Fruit fly (Drosophila melanogaster): Measurements from ENCODE around the gene SrpRbeta.

The SrpRbeta gene

dm6 chr3L:8767876-8768275 lies 47.9 kb upstream of the SrpRbeta start (continued):
- peak; percentile 68 for TF ChIP-seq Eip75B (GFP tag; optimal IDR thresholded peaks at IDR 0.05)
- TF ChIP-seq CG34406 (GFP tag; optimal IDR thresholded peaks at IDR 0.05), result peak; percentile 65
- TF ChIP-seq Hr4 (GFP tag; optimal IDR thresholded peaks at IDR 0.05), result peak; percentile 77
- TF ChIP-seq CG15336 (GFP tag; IDR thresholded peaks at IDR 0.05), result peak; percentile 62
- TF ChIP-seq Met (GFP tag; optimal IDR thresholded peaks at IDR 0.05), result peak; percentile 69
- peak; percentile 73 for TF ChIP-seq Sox15 (GFP tag; optimal IDR thresholded peaks at IDR 0.05)
- peak; percentile 76 for TF ChIP-seq pdm3 (GFP tag; optimal IDR thresholded peaks at IDR 0.05)
- TF ChIP-seq CG10631 (GFP tag; optimal IDR thresholded peaks at IDR 0.05), result peak; percentile 66

dm6 chr3L:8765969-8766538 lies 46.0 kb upstream of the SrpRbeta start:
- peak; percentile 95 for TF ChIP-seq CG4318 (GFP tag; optimal IDR thresholded peaks at IDR 0.05)
- TF ChIP-seq CG3032 (tag; optimal IDR thresholded peaks at IDR 0.05), result peak; percentile 99
- peak; percentile 72 for TF ChIP-seq fkh (GFP tag; optimal IDR thresholded peaks at IDR 0.05)
- TF ChIP-seq spab (GFP tag; optimal IDR thresholded peaks at IDR 0.05), result peak; percentile 94
- peak; percentile 96 for TF ChIP-seq CG6276 (GFP tag; optimal IDR thresholded peaks at IDR 0.05)
- peak; percentile 96 for TF ChIP-seq CG6854 (GFP tag; optimal IDR thresholded peaks at IDR 0.05)
- TF ChIP-seq Gug (GFP tag; IDR thresholded peaks at IDR 0.05), result peak; percentile 97
- peak; percentile 99 for TF ChIP-seq cyc (GFP tag; optimal IDR thresholded peaks at IDR 0.05)
- TF ChIP-seq Lpt (GFP tag; optimal IDR thresholded peaks at IDR 0.05), result peak; percentile 87
- peak; percentile 90 for TF ChIP-seq Eip93F (GFP tag; optimal IDR thresholded peaks at IDR 0.05)
- peak; percentile 98 for TF ChIP-seq CG6792 (GFP tag; optimal IDR thresholded peaks at IDR 0.05)
- peak; percentile 95 for TF ChIP-seq CG11294 (GFP tag; IDR thresholded peaks at IDR 0.05)
- TF ChIP-seq Eip75B (GFP tag; optimal IDR thresholded peaks at IDR 0.05), result peak; percentile 97
- peak; percentile 97 for TF ChIP-seq pdm3 (GFP tag; optimal IDR thresholded peaks at IDR 0.05)
- TF ChIP-seq CG34406 (GFP tag; optimal IDR thresholded peaks at IDR 0.05), result peak; percentile 98
- peak; percentile 80 for TF ChIP-seq CG9139 (GFP tag; optimal IDR thresholded peaks at IDR 0.05)
- peak; percentile 55 for TF ChIP-seq dsx (GFP tag; optimal IDR thresholded peaks at IDR 0.05; ENCODE audit: poor library complexity, severe bottlenecking)
- TF ChIP-seq achi (GFP tag; optimal IDR thresholded peaks at IDR 0.05), result peak; percentile 96
- TF ChIP-seq dac (GFP tag; optimal IDR thresholded peaks at IDR 0.05), result peak; percentile 96
- peak; percentile 98 for TF ChIP-seq topi (GFP tag; optimal IDR thresholded peaks at IDR 0.05)
- peak; percentile 98 for TF ChIP-seq CG8632 (GFP tag; optimal IDR thresholded peaks at IDR 0.05)
- TF ChIP-seq CG7368 (GFP tag; optimal IDR thresholded peaks at IDR 0.05), result peak; percentile 97
- TF ChIP-seq Met (GFP tag; optimal IDR thresholded peaks at IDR 0.05), result peak; percentile 99
- peak; percentile 99 for TF ChIP-seq acj6 (GFP tag; optimal IDR thresholded peaks at IDR 0.05)
- peak; percentile 99 for TF ChIP-seq svp (GFP tag)
- TF ChIP-seq Ets21C (GFP tag; optimal IDR thresholded peaks at IDR 0.05), result peak; percentile 98
- TF ChIP-seq CG8119 (GFP tag; IDR thresholded peaks at IDR 0.05), result peak; percentile 95
- peak; percentile 99 for TF ChIP-seq lz (GFP tag; optimal IDR thresholded peaks at IDR 0.05)
- TF ChIP-seq CG32006 (GFP tag; optimal IDR thresholded peaks at IDR 0.05), result peak; percentile 97
- TF ChIP-seq CG10669 (GFP tag; optimal IDR thresholded peaks at IDR 0.05), result peak; percentile 93
- peak; percentile 98 for TF ChIP-seq CG10631 (GFP tag; optimal IDR thresholded peaks at IDR 0.05)
- peak; percentile 99 for TF ChIP-seq fd59A (GFP tag; optimal IDR thresholded peaks at IDR 0.05)
- TF ChIP-seq Eip78C (GFP tag), result peak; percentile 99
- peak; percentile 96 for TF ChIP-seq eg (GFP tag; IDR thresholded peaks at IDR 0.05)
- peak; percentile 99 for TF ChIP-seq Smox (GFP tag; optimal IDR thresholded peaks at IDR 0.05)
- peak; percentile 98 for TF ChIP-seq Sox102F (GFP tag; optimal IDR thresholded peaks at IDR 0.05)
- peak; percentile 99 for TF ChIP-seq Sox14 (GFP tag; optimal IDR thresholded peaks at IDR 0.05)
- peak; percentile 99 for TF ChIP-seq Hr39 (GFP tag; optimal IDR thresholded peaks at IDR 0.05)
- peak; percentile 99 for TF ChIP-seq OdsH (GFP tag; optimal IDR thresholded peaks at IDR 0.05)
- TF ChIP-seq Ets96B (tag; optimal IDR thresholded peaks at IDR 0.05), result peak; percentile 95
- TF ChIP-seq CG8319 (GFP tag; optimal IDR thresholded peaks at IDR 0.05), result peak; percentile 94
- TF ChIP-seq fd85E (GFP tag; optimal IDR thresholded peaks at IDR 0.05), result peak; percentile 95
- peak; percentile 88 for TF ChIP-seq CG16779 (tag; optimal IDR thresholded peaks at IDR 0.05)
- TF ChIP-seq Sox15 (GFP tag; optimal IDR thresholded peaks at IDR 0.05), result peak; percentile 99
- TF ChIP-seq CG6808 (GFP tag; optimal IDR thresholded peaks at IDR 0.05), result peak; percentile 98
- TF ChIP-seq Hr4 (GFP tag; optimal IDR thresholded peaks at IDR 0.05), result peak; percentile 97
- TF ChIP-seq ss (GFP tag; optimal IDR thresholded peaks at IDR 0.05), result peak; percentile 94 to 98
- TF ChIP-seq CG15336 (GFP tag; IDR thresholded peaks at IDR 0.05), result peak; percentile 94

Data from whole organism, prepupa.